Fruit fly (Drosophila melanogaster) whole organism, prepupa: ENCODE measurements around the gene CG14860.
A peak's percentile ranks its signal among the peaks of the same experiment; 100 is the strongest.

ENCODE experiments used
- CG11294 ChIP-seq: fragments of 200-800 bp; sonication (Bioruptor generic); IDR thresholded peaks from 2 replicates; pipeline ENCODE4 v1.3.6; 2022; ENCODE audit warnings: missing biosample characterization, missing genetic modification characterization
- CG15336 ChIP-seq: fragments of 200-800 bp; sonication (Bioruptor generic); IDR thresholded peaks from 2 replicates; pipeline ENCODE4 v1.3.6; 2022; ENCODE audit warnings: missing biosample characterization, missing genetic modification characterization
- CG16779 ChIP-seq: fragments of 200-800 bp; sonication (Bioruptor generic); optimal IDR thresholded peaks from 3 replicates; lab custom pipeline; 2017; ENCODE audit warnings: missing biosample characterization, mild to moderate bottlenecking, missing genetic modification characterization
- CG3919 ChIP-seq: fragments of 200-800 bp; sonication (Bioruptor generic); optimal IDR thresholded peaks from 3 replicates; lab custom pipeline; 2016; ENCODE audit warnings: missing biosample characterization, missing genetic modification characterization
- fd85E ChIP-seq: fragments of 200-800 bp; sonication (Bioruptor generic); optimal IDR thresholded peaks from 3 replicates; lab custom pipeline; 2016; ENCODE audit warnings: missing biosample characterization, missing genetic modification characterization
- vri ChIP-seq: fragments of 200-800 bp; sonication (Bioruptor generic); optimal IDR thresholded peaks from 3 replicates; lab custom pipeline; 2016; ENCODE audit warnings: missing biosample characterization, mild to moderate bottlenecking, missing genetic modification characterization

DNA sequence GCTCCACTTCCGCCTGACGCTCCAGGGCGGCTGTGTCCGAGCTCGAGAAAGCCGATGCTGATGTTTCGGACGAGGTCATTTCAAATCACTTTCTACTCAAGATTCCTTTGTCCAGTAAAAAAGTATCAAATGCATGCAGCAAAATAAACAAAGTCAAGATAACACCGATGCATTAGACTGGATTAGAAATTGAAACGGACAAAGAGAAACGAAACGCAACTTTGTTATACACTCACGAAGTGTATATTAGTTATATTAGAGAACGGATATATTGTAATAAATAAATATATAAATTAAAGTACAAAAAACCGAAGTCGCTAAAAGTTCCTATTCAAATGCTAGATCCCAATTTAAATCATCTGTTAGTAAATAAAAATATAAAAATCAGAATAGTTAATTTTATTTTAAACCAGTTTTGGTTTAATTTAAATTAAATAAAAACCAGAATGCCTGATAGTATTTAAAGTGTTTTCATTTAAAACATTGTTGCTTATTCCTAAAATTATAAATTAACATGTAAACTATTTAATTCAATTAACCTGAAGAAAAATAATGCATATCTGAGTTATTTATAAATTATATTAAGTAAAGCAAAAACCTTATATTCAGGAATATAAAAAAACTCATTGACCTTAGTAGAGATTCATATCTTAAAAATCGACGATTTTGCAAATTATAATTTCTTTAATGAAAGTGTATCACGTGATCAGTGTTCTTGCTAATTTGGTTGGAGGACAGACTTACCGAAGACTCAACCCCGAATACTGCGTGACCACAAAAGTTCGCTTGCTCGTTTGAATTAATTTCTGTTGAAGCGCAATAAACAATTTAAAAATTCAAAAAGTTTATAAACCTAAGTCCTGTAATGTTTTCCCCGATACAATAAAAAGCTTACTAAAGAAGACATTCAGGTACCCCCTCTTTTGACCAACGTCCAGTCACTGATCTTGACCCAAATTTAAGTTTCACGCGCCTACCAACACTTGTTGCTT, 497 bp upstream of the CG14860 start, which contains the start of gene Dph2:
- TF ChIP-seq fd85E (GFP tag; lab: Kevin White, UChicago) (no peak), vri (GFP tag; lab: Kevin White, UChicago) (no peak), CG16779 (tag; lab: Kevin White, UChicago) (no peak), CG11294 (GFP tag; lab: Robert Waterston, UW) (0 out of 2 replicates have a peak, but pooled peaks have one; percentile 18), CG15336 (peak; percentile 70; the same call in 1 of the 2 replicates), CG3919 (GFP tag; lab: Kevin White, UChicago) (no peak)
